Worm (Caenorhabditis elegans) whole organism, early embryonic: ENCODE results near the gene hlh-25.
"Not testable (repeated sequence)": the region's sequence is repeated elsewhere in the genome, so short reads cannot be mapped to it uniquely, and the experiment has no call there.

Source experiments
- B0310.2 ChIP-seq: sonication (generic microtip); optimal IDR thresholded peaks from 2 replicates; lab custom pipeline; 2016; ENCODE audit warnings: mild to moderate bottlenecking, missing genetic modification characterization, missing compliant biosample characterization
- F13C5.2 ChIP-seq: sonication (generic microtip); optimal IDR thresholded peaks from 2 replicates; lab custom pipeline; 2017; ENCODE audit warnings: mild to moderate bottlenecking, missing genetic modification characterization, inconsistent platforms, missing compliant biosample characterization
- aly-1 ChIP-seq: sonication (generic microtip); optimal IDR thresholded peaks from 2 replicates; lab custom pipeline; 2016; ENCODE audit warnings: missing genetic modification characterization, missing compliant biosample characterization
- ama-1 ChIP-seq: fragments of 150-350 bp; optimal IDR thresholded peaks from 2 replicates; lab custom pipeline; 2014
- ceh-13 ChIP-seq: fragments of 200-800 bp; sonication (Bioruptor generic); optimal IDR thresholded peaks from 2 replicates; lab custom pipeline; 2018; ENCODE audit warnings: mild to moderate bottlenecking, missing genetic modification characterization, missing compliant biosample characterization
- ceh-36 ChIP-seq: sonication (generic microtip); optimal IDR thresholded peaks from 2 replicates; lab custom pipeline; 2016; ENCODE audit warnings: missing genetic modification characterization, inconsistent platforms, missing compliant biosample characterization
- ets-7 ChIP-seq: sonication (generic microtip); optimal IDR thresholded peaks from 2 replicates; lab custom pipeline; 2016; ENCODE audit warnings: missing genotype, missing genetic modification characterization, missing compliant biosample characterization
- flt-1 ChIP-seq: fragments of 200-800 bp; sonication (Bioruptor generic); IDR thresholded peaks from 2 replicates; pipeline ENCODE4 v1.3.6; 2022; ENCODE audit warnings: missing genetic modification characterization, missing compliant biosample characterization
- hmbx-1 ChIP-seq: sonication (generic microtip); optimal IDR thresholded peaks from 2 replicates; lab custom pipeline; 2016; ENCODE audit warnings: mild to moderate bottlenecking, missing genetic modification characterization, missing compliant biosample characterization
- hmg-4 ChIP-seq: fragments of 200-800 bp; sonication (Bioruptor generic); optimal IDR thresholded peaks from 2 replicates; lab custom pipeline; 2018; ENCODE audit warnings: mild to moderate bottlenecking, missing genetic modification characterization, missing compliant biosample characterization
- hnd-1 ChIP-seq: sonication (generic microtip); optimal IDR thresholded peaks from 2 replicates; lab custom pipeline; 2016; ENCODE audit warnings: missing genetic modification characterization, missing compliant biosample characterization
- pes-1 ChIP-seq: fragments of 200-800 bp; sonication (Bioruptor generic); IDR thresholded peaks from 2 replicates; pipeline ENCODE4 v1.3.6; 2022; ENCODE audit warnings: missing genetic modification reagents, missing genetic modification characterization, missing compliant biosample characterization
- scrt-1 ChIP-seq: fragments of 200-800 bp; sonication (Bioruptor generic); IDR thresholded peaks from 2 replicates; pipeline ENCODE4 v1.3.6; 2022; ENCODE audit warnings: missing genetic modification characterization, missing compliant biosample characterization
- sea-1 ChIP-seq: fragments of 200-800 bp; sonication (Bioruptor generic); conservative IDR thresholded peaks from 2 replicates; pipeline ENCODE4 v1.3.6; 2022; ENCODE audit warnings: missing genetic modification characterization, missing compliant biosample characterization
- tbx-11 ChIP-seq: fragments of 200-800 bp; sonication (Bioruptor generic); IDR thresholded peaks from 2 replicates; pipeline ENCODE4 v1.3.6; 2022; ENCODE audit warnings: missing genetic modification characterization, missing compliant biosample characterization
- tbx-37 ChIP-seq: fragments of 200-800 bp; sonication (Bioruptor generic); conservative IDR thresholded peaks from 2 replicates; pipeline ENCODE4 v1.3.6; 2022; ENCODE audit warnings: missing genetic modification reagents, missing genetic modification characterization, missing compliant biosample characterization
- tra-4 ChIP-seq: sonication (generic microtip); optimal IDR thresholded peaks from 2 replicates; lab custom pipeline; 2017; ENCODE audit warnings: missing genetic modification characterization, missing compliant biosample characterization

Gene hlh-25

ce11 chrII:5534939-5535338 lies at the start of gene hlh-25:
Gene hlh-25 (plus strand): TSS chrII:5535239.
- TF ChIP-seq scrt-1, tbx-11, flt-1 (GFP tag; lab: Robert Waterston, UW): not testable (repeated sequence)

- TF ChIP-seq flt-1 (GFP tag; lab: Robert Waterston, UW) (no peak), hnd-1 (tag; lab: Kevin White, UChicago) (no peak), F13C5.2 (tag; lab: Kevin White, UChicago) (no peak), hmbx-1 (tag; lab: Kevin White, UChicago) (no peak), hmg-4 (no peak), ets-7 (tag; lab: Kevin White, UChicago) (no peak), tra-4 (tag; lab: Kevin White, UChicago) (no peak), B0310.2 (tag; lab: Kevin White, UChicago) (no peak), sea-1 (no peak), ceh-36 (tag; lab: Kevin White, UChicago) (no peak), ceh-13 (GFP tag; lab: Kevin White, UChicago) (no peak), aly-1 (tag; lab: Kevin White, UChicago) (no peak), ama-1 (lab: Kevin White, UChicago) (no peak)
These were observed 47.2 kb upstream of the hlh-25 start, which contains the start of gene nep-5 for ce11 chrII:5487844-5488243. Gene nep-5 (plus strand): TSS chrII:5488144.

ce11 chrII:5494405-5494804 lies 40.6 kb upstream of the hlh-25 start, which contains the start of gene F12A10.6:
Gene F12A10.6 (minus strand): TSS chrII:5494505.
- no peak for TF ChIP-seq tbx-11 (GFP tag; lab: Robert Waterston, UW)
- TF ChIP-seq tbx-37: no peak
- TF ChIP-seq pes-1 (GFP tag; lab: Robert Waterston, UW): no peak
- no peak for TF ChIP-seq hnd-1 (tag; lab: Kevin White, UChicago)
- no peak for TF ChIP-seq F13C5.2 (tag; lab: Kevin White, UChicago)
- TF ChIP-seq ceh-36 (tag; lab: Kevin White, UChicago): no peak
- TF ChIP-seq ets-7 (tag; lab: Kevin White, UChicago): no peak
- TF ChIP-seq hmbx-1 (tag; lab: Kevin White, UChicago): no peak
- no peak for TF ChIP-seq scrt-1 (GFP tag; lab: Robert Waterston, UW)
- no peak for TF ChIP-seq B0310.2 (tag; lab: Kevin White, UChicago)
- TF ChIP-seq sea-1: no peak
- no peak for TF ChIP-seq hmg-4

ce11 chrII:5496375-5496774 lies 38.7 kb upstream of the hlh-25 start, which contains the start of gene F12A10.1:
Gene F12A10.1 (plus strand): TSS chrII:5496540.
- TF ChIP-seq tra-4 (tag; lab: Kevin White, UChicago): no peak

DNA sequence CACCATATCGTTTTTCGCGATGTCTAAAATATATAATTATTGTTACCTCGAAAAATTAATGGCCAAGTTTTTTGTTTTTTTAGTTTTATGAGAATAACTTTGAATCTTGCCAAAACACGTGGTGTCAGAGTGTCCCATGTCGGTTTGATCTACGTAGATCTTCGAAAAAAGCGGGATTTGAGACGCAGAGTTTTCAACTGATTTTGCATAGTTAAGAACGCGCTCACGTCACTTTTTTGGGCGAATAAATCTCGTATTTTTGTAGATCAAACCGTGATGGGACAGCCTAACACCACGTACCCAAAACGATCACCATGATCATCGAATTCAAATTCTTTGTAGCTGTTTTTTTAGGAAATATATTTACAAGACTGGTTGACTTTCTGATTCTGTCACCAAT lies 37.5 kb upstream of the hlh-25 start:
- TF ChIP-seq hmbx-1 (tag; lab: Kevin White, UChicago) (no peak), F13C5.2 (tag; lab: Kevin White, UChicago) (no peak), sea-1 (no peak), scrt-1 (GFP tag; lab: Robert Waterston, UW) (no peak), B0310.2 (tag; lab: Kevin White, UChicago) (no peak), hnd-1 (tag; lab: Kevin White, UChicago) (no peak), pes-1 (GFP tag; lab: Robert Waterston, UW) (no peak)

DNA sequence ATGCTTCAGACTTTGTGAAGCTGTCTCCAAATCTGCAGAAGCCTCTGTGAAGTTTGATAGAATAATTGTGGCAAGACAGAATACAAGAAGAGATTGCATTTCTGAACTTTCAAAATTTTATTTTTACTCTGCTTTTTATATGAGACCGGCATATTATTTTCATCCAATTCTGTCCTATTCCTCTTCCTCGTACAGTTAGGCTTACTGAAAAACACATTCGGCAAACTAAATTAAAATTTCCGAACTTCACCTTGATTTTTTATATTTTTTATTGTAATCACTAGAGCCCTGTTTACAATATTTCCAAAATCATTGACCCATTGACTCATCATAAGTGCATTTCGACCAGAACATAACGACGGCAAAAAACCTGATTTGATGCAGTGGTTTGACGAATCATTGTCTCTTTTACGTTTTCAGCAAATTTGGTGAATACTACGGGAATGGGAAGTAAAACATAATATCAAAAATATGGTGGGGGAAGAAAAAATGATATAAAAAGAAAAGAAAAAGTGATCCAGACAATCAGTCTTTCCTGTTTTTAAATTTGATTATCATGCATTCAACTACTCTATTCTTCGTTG lies 36.8 kb upstream of the hlh-25 start, which contains the start of the genes suex-1 and F12A10.9:
suex-1 (minus strand) TSS at position 101 of the 584 bp plus-strand sequence.
F12A10.9 (plus strand) TSS at position 534 of the 584 bp plus-strand sequence.
- no peak for TF ChIP-seq hmbx-1 (tag; lab: Kevin White, UChicago)
- no peak for TF ChIP-seq sea-1
- TF ChIP-seq tbx-11 (GFP tag; lab: Robert Waterston, UW): no peak
- TF ChIP-seq pes-1 (GFP tag; lab: Robert Waterston, UW): no peak
- TF ChIP-seq flt-1 (GFP tag; lab: Robert Waterston, UW): no peak
- no peak for TF ChIP-seq ama-1 (lab: Kevin White, UChicago)
- no peak for TF ChIP-seq ceh-36 (tag; lab: Kevin White, UChicago)
- TF ChIP-seq hmg-4: no peak

- TF ChIP-seq ceh-36 (tag; lab: Kevin White, UChicago): no peak
- TF ChIP-seq pes-1 (GFP tag; lab: Robert Waterston, UW): no peak
- no peak for TF ChIP-seq flt-1 (GFP tag; lab: Robert Waterston, UW)
- TF ChIP-seq tbx-11 (GFP tag; lab: Robert Waterston, UW): no peak
- TF ChIP-seq sea-1: no peak
- no peak for TF ChIP-seq tbx-37
- no peak for TF ChIP-seq aly-1 (tag; lab: Kevin White, UChicago)
These were observed 34.6 kb upstream of the hlh-25 start, which contains the start of gene fzy-1 for ce11 chrII:5500470-5500869. Gene fzy-1 (plus strand): TSS chrII:5500770.

- TF ChIP-seq hmbx-1 (tag; lab: Kevin White, UChicago) (no peak), pes-1 (GFP tag; lab: Robert Waterston, UW) (no peak), F13C5.2 (tag; lab: Kevin White, UChicago) (no peak), tbx-11 (GFP tag; lab: Robert Waterston, UW) (no peak), tra-4 (tag; lab: Kevin White, UChicago) (no peak), ama-1 (lab: Kevin White, UChicago) (no peak), tbx-37 (no peak), B0310.2 (tag; lab: Kevin White, UChicago) (no peak), hmg-4 (no peak), sea-1 (no peak), hnd-1 (tag; lab: Kevin White, UChicago) (no peak), ceh-36 (tag; lab: Kevin White, UChicago) (no peak), ceh-13 (GFP tag; lab: Kevin White, UChicago) (no peak)
These were observed 33.9 kb upstream of the hlh-25 start, which contains the start of gene F12A10.8 for ce11 chrII:5500986-5501657. Gene F12A10.8 (minus strand): TSS chrII:5501064.
